Worm (Caenorhabditis elegans) whole organism, early embryonic: ENCODE measurements around the gene mpz-3.

ENCODE experiments used
- F13C5.2 ChIP-seq: sonication (generic microtip); optimal IDR thresholded peaks from 2 replicates; lab custom pipeline; 2017; ENCODE audit warnings: mild to moderate bottlenecking, missing genetic modification characterization, inconsistent platforms, missing compliant biosample characterization
- aly-1 ChIP-seq: sonication (generic microtip); optimal IDR thresholded peaks from 2 replicates; lab custom pipeline; 2016; ENCODE audit warnings: missing genetic modification characterization, missing compliant biosample characterization
- ama-1 ChIP-seq: fragments of 150-350 bp; optimal IDR thresholded peaks from 2 replicates; lab custom pipeline; 2014
- ceh-13 ChIP-seq: fragments of 200-800 bp; sonication (Bioruptor generic); optimal IDR thresholded peaks from 2 replicates; lab custom pipeline; 2018; ENCODE audit warnings: mild to moderate bottlenecking, missing genetic modification characterization, missing compliant biosample characterization
- hmg-4 ChIP-seq: fragments of 200-800 bp; sonication (Bioruptor generic); optimal IDR thresholded peaks from 2 replicates; lab custom pipeline; 2018; ENCODE audit warnings: mild to moderate bottlenecking, missing genetic modification characterization, missing compliant biosample characterization
- tbx-11 ChIP-seq: fragments of 200-800 bp; sonication (Bioruptor generic); IDR thresholded peaks from 2 replicates; pipeline ENCODE4 v1.3.6; 2022; ENCODE audit warnings: missing genetic modification characterization, missing compliant biosample characterization

- TF ChIP-seq ama-1 (lab: Kevin White, UChicago) = no peak
- no peak for TF ChIP-seq aly-1 (tag; lab: Kevin White, UChicago)
- TF ChIP-seq F13C5.2 (tag; lab: Kevin White, UChicago) = no peak
- no peak for TF ChIP-seq hmg-4 (GFP tag; lab: Kevin White, UChicago)
- TF ChIP-seq ceh-13 (GFP tag; lab: Kevin White, UChicago) = no peak
- no peak for TF ChIP-seq tbx-11 (GFP tag; lab: Robert Waterston, UW)
Observed at ce11 chrII:6575647-6576046, 10.5 kb upstream of the mpz-3 start, which contains the start of gene sra-29.
